Fruit fly (Drosophila melanogaster): ENCODE results near the gene bru3.

Gene bru3

DNA sequence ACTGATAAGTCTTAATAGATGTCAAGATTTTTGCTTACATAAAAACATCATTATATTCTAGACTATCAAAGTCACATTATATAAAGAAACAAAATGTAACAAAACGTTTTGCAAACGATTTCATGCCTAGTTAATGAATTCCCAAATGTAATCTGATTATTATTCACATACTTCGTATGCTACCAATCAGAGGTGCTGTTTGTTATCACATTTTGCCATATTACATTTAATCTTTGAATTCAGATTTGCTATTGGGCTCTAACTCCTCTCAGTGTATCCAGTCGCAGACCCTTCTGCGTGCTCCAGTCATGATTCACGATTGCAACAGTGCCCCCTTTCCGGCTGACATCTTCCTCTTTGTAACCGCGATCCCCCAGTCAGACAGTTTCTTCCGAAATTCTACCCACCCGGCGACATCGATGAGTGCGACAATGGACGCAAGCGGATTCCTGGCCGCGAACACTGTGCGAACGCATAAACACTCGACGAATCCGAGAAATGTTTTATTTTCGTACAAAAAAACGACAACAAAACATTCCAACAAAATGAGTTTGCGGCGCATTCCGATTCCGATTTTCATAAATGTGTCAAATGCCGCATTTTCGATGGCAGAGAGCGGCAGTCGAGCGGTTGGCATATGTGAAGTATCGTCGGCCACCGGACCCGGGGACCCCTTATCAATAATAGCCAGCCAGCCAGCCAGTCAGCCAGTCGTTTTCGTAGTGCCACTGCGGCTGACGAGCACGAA lies 314.9 kb downstream of the bru3 start (continued):
- peak; percentile 55 for TF ChIP-seq Deaf1 (tag; optimal IDR thresholded peaks at IDR 0.05)
- no peak for TF ChIP-seq tin (GFP tag; optimal IDR thresholded peaks at IDR 0.05)
- peak in 1 of 2 experiments; percentile 4 for TF ChIP-seq chif (GFP tag; optimal IDR thresholded peaks at IDR 0.05)
- no peak for TF ChIP-seq CG11247 (GFP tag; IDR thresholded peaks at IDR 0.05)
- TF ChIP-seq z (GFP tag; IDR thresholded peaks at IDR 0.05), result no peak
- no peak for TF ChIP-seq Mes4 (GFP tag; optimal IDR thresholded peaks at IDR 0.05)
- peak; percentile 40; the same call in 1 of the 3 replicates for TF ChIP-seq row (GFP tag; IDR thresholded peaks at IDR 0.05)
- TF ChIP-seq CG1647 (GFP tag; optimal IDR thresholded peaks at IDR 0.05), result no peak
- no peak for TF ChIP-seq MTF-1 (GFP tag; optimal IDR thresholded peaks at IDR 0.05; ENCODE audit: borderline replicate concordance)
- TF ChIP-seq btn (GFP tag; optimal IDR thresholded peaks at IDR 0.05), result no peak
- TF ChIP-seq phol (tag; optimal IDR thresholded peaks at IDR 0.05), result peak; percentile 25
- 0 out of 4 replicates have a peak, but pooled peaks have one; percentile 25 for TF ChIP-seq chinmo (GFP tag; IDR thresholded peaks at IDR 0.05; ENCODE audit: partially characterized antibody)
- 0 out of 3 replicates have a peak, but pooled peaks have one; percentile 16 for TF ChIP-seq Dbx (GFP tag; IDR thresholded peaks at IDR 0.05)
- no peak for TF ChIP-seq CG17829 (tag; optimal IDR thresholded peaks at IDR 0.05)
- no peak for TF ChIP-seq luna (GFP tag; optimal IDR thresholded peaks at IDR 0.05)
- no peak for TF ChIP-seq CG8765 (GFP tag; IDR thresholded peaks at IDR 0.05)
- no peak for TF ChIP-seq br (optimal IDR thresholded peaks at IDR 0.05)
- TF ChIP-seq dmrt11E (tag; optimal IDR thresholded peaks at IDR 0.05), result no peak
- no peak for TF ChIP-seq al (GFP tag; IDR thresholded peaks at IDR 0.05)
- TF ChIP-seq Antp (GFP tag; optimal IDR thresholded peaks at IDR 0.05), result peak; percentile 4
- TF ChIP-seq CG2678 (tag; optimal IDR thresholded peaks at IDR 0.05), result peak; percentile 5
- peak; percentile 12 for TF ChIP-seq CG17359 (tag; optimal IDR thresholded peaks at IDR 0.05)
- TF ChIP-seq vnd (GFP tag; IDR thresholded peaks at IDR 0.05; ENCODE audit: partially characterized antibody), result no peak
- TF ChIP-seq ci (GFP tag; IDR thresholded peaks at IDR 0.05), result peak; percentile 47; the same call in 1 of the 3 replicates
- TF ChIP-seq CG9215 (GFP tag; IDR thresholded peaks at IDR 0.05), result 0 out of 2 replicates have a peak, but pooled peaks have one; percentile 10
- no peak for TF ChIP-seq Hmx (GFP tag; optimal IDR thresholded peaks at IDR 0.05)
- TF ChIP-seq CG11560 (tag; IDR thresholded peaks at IDR 0.05), result no peak
- peak; percentile 50; the same call in 1 of the 3 replicates for TF ChIP-seq CG6175 (GFP tag; IDR thresholded peaks at IDR 0.05)
- TF ChIP-seq dysf (GFP tag; IDR thresholded peaks at IDR 0.05), result 0 out of 3 replicates have a peak, but pooled peaks have one; percentile 20
- TF ChIP-seq HLHmδ (GFP tag; optimal IDR thresholded peaks at IDR 0.05), result no peak
- 0 out of 2 replicates have a peak, but pooled peaks have one; percentile 36 for TF ChIP-seq sob (GFP tag; IDR thresholded peaks at IDR 0.05)
- no peak for TF ChIP-seq nmo (GFP tag; optimal IDR thresholded peaks at IDR 0.05)
- TF ChIP-seq CG10654 (GFP tag; optimal IDR thresholded peaks at IDR 0.05), result no peak
- TF ChIP-seq Jarid2 (GFP tag; optimal IDR thresholded peaks at IDR 0.05), result no peak
- peak; percentile 33; the same call in 1 of the 2 replicates for TF ChIP-seq CG16779 (GFP tag; IDR thresholded peaks at IDR 0.05)
- TF ChIP-seq Awh (GFP tag; IDR thresholded peaks at IDR 0.05), result no peak
- 0 out of 2 replicates have a peak, but pooled peaks have one; percentile 3 for TF ChIP-seq H2.0 (GFP tag; IDR thresholded peaks at IDR 0.05)
- TF ChIP-seq Scr (GFP tag; IDR thresholded peaks at IDR 0.05; ENCODE audit: partially characterized antibody), result no peak
- TF ChIP-seq mld (GFP tag; IDR thresholded peaks at IDR 0.05; ENCODE audit: partially characterized antibody), result no peak
- TF ChIP-seq jigr1 (GFP tag; IDR thresholded peaks at IDR 0.05), result no peak
- no peak for TF ChIP-seq fu2 (GFP tag; optimal IDR thresholded peaks at IDR 0.05)
- no peak for TF ChIP-seq Ets65A (GFP tag)
- no peak for TF ChIP-seq CG15601 (tag; optimal IDR thresholded peaks at IDR 0.05)
- TF ChIP-seq HLH4C (GFP tag; IDR thresholded peaks at IDR 0.05; ENCODE audit: partially characterized antibody), result no peak
- no peak for TF ChIP-seq chn (GFP tag; optimal IDR thresholded peaks at IDR 0.05)
- TF ChIP-seq CG17361 (GFP tag; IDR thresholded peaks at IDR 0.05), result no peak
- TF ChIP-seq CG14014 (GFP tag; IDR thresholded peaks at IDR 0.05), result peak; percentile 35; the same call in 1 of the 2 replicates
- no peak for TF ChIP-seq H15 (GFP tag; IDR thresholded peaks at IDR 0.05)
- no peak for TF ChIP-seq CG34422 (GFP tag; IDR thresholded peaks at IDR 0.05)
- peak; percentile 9 for TF ChIP-seq gem (tag; optimal IDR thresholded peaks at IDR 0.05)

Data from whole organism, embryonic.